Worm (Caenorhabditis elegans) whole organism, mixed stage, embryonic: ENCODE data around the gene hpo-28.

Experiments used
- blmp-1 ChIP-seq: fragments of 150-350 bp; optimal IDR thresholded peaks from 2 replicates; lab custom pipeline; 2014; ENCODE audit warnings: missing biosample characterization, missing genetic modification characterization
- lin-32 ChIP-seq: fragments of 200-800 bp; sonication (Bioruptor generic); optimal IDR thresholded peaks from 2 replicates; lab custom pipeline; 2018; ENCODE audit warnings: mild to moderate bottlenecking, missing genetic modification characterization, missing compliant biosample characterization
- lsy-2 ChIP-seq: fragments of 150-350 bp; optimal IDR thresholded peaks from 2 replicates; lab custom pipeline; 2014; ENCODE audit warnings: missing biosample characterization, missing genetic modification characterization
- nhr-237 ChIP-seq: fragments of 150-350 bp; optimal IDR thresholded peaks from 2 replicates; lab custom pipeline; 2014; ENCODE audit warnings: missing biosample characterization, missing genetic modification characterization
- sptf-1 ChIP-seq: sonication (generic microtip); optimal IDR thresholded peaks from 2 replicates; lab custom pipeline; 2017; ENCODE audit warnings: mild to moderate bottlenecking, missing genetic modification characterization, moderate library complexity, missing compliant biosample characterization
- unc-62 ChIP-seq: fragments of 150-350 bp; optimal IDR thresholded peaks from 2 replicates; lab custom pipeline; 2014; ENCODE audit warnings: missing biosample characterization, missing genetic modification reagents, missing genetic modification characterization
- ztf-11 ChIP-seq: fragments of 150-350 bp; optimal IDR thresholded peaks from 2 replicates; lab custom pipeline; 2014; ENCODE audit warnings: missing biosample characterization, missing genetic modification characterization

- TF ChIP-seq blmp-1 (no peak), lin-32 (GFP tag; lab: Kevin White, UChicago) (no peak), lsy-2 (tag; lab: Kevin White, UChicago) (peak; percentile 1), nhr-237 (tag; lab: Kevin White, UChicago) (no peak), unc-62 (GFP tag; lab: Kevin White, UChicago) (no peak), ztf-11 (no peak), sptf-1 (tag; lab: Kevin White, UChicago) (peak; percentile 29)
Observed at ce11 chrIII:5667952-5668489, 41.1 kb downstream of the hpo-28 start.
